Worm (Caenorhabditis elegans) whole organism, L3 larva: ENCODE results near the gene F20B6.4.
A peak's percentile ranks its signal among the peaks of the same experiment; 100 is the strongest.

Experiments
- ZK546.5 ChIP-seq: sonication (generic microtip); optimal IDR thresholded peaks from 2 replicates; lab custom pipeline; 2017; ENCODE audit warnings: missing biosample characterization, missing genetic modification characterization
- aly-2 ChIP-seq: fragments of 150-350 bp; optimal IDR thresholded peaks from 2 replicates; lab custom pipeline; 2014; ENCODE audit warnings: missing biosample characterization, missing genetic modification characterization
- ama-1 ChIP-seq: fragments of 150-350 bp; optimal IDR thresholded peaks from 2 replicates; lab custom pipeline; 2018
- ceh-28 ChIP-seq: fragments of 150-350 bp; optimal IDR thresholded peaks from 2 replicates; lab custom pipeline; 2014; ENCODE audit warnings: missing biosample characterization, missing genetic modification reagents, missing genetic modification characterization
- ceh-82 ChIP-seq: fragments of 150-350 bp; optimal IDR thresholded peaks from 2 replicates; lab custom pipeline; 2014; ENCODE audit warnings: missing biosample characterization, missing genetic modification characterization
- daf-12 ChIP-seq: fragments of 150-350 bp; optimal IDR thresholded peaks from 2 replicates; lab custom pipeline; 2014; ENCODE audit warnings: missing biosample characterization, missing genetic modification reagents, missing genetic modification characterization
- egl-5 ChIP-seq: fragments of 150-350 bp; optimal IDR thresholded peaks from 2 replicates; lab custom pipeline; 2017; ENCODE audit warnings: missing biosample characterization, missing genetic modification reagents, missing genetic modification characterization, inconsistent platforms
- elt-1 ChIP-seq: fragments of 150-350 bp; optimal IDR thresholded peaks from 2 replicates; lab custom pipeline; 2014; ENCODE audit warnings: missing biosample characterization, missing genetic modification characterization
- elt-2 ChIP-seq: sonication (generic microtip); optimal IDR thresholded peaks from 2 replicates; lab custom pipeline; 2016; ENCODE audit warnings: missing genetic modification reagents, mild to moderate bottlenecking, missing genetic modification characterization, missing compliant biosample characterization
- elt-3 ChIP-seq, 3 experiments: fragments of 150-350 bp in 1 of 3; sonication (generic microtip) in 2 of 3; optimal IDR thresholded peaks; 2 replicates in 2 of 3; 4 replicates in 1 of 3; lab custom pipeline; 2014 to 2017; ENCODE audit warnings: missing biosample characterization in 3 of 3, missing genetic modification characterization in 3 of 3
- fkh-10 ChIP-seq: sonication (generic microtip); optimal IDR thresholded peaks from 2 replicates; lab custom pipeline; 2017; ENCODE audit warnings: missing biosample characterization, missing genetic modification reagents, missing genetic modification characterization
- fkh-2 ChIP-seq: fragments of 150-350 bp; optimal IDR thresholded peaks from 2 replicates; lab custom pipeline; 2014; ENCODE audit warnings: missing biosample characterization, missing genetic modification reagents, missing genetic modification characterization
- fos-1 ChIP-seq: fragments of 150-350 bp; optimal IDR thresholded peaks from 2 replicates; lab custom pipeline; 2014; ENCODE audit warnings: missing biosample characterization, missing genetic modification characterization
- hmg-11 ChIP-seq: sonication (generic microtip); optimal IDR thresholded peaks from 2 replicates; lab custom pipeline; 2016; ENCODE audit warnings: missing genetic modification characterization, missing compliant biosample characterization
- jun-1 ChIP-seq: fragments of 150-350 bp; optimal IDR thresholded peaks from 2 replicates; lab custom pipeline; 2014; ENCODE audit warnings: missing biosample characterization, missing genetic modification reagents, missing genetic modification characterization
- lin-39 ChIP-seq: fragments of 150-350 bp; optimal IDR thresholded peaks from 2 replicates; lab custom pipeline; 2018; ENCODE audit warnings: missing biosample characterization, missing genetic modification reagents, missing genetic modification characterization
- lsy-12 ChIP-seq: sonication (generic microtip); optimal IDR thresholded peaks from 2 replicates; lab custom pipeline; 2016; ENCODE audit warnings: mild to moderate bottlenecking, missing genetic modification characterization, missing compliant biosample characterization
- mdl-1 ChIP-seq: fragments of 150-350 bp; optimal IDR thresholded peaks from 2 replicates; lab custom pipeline; 2014; ENCODE audit warnings: missing biosample characterization, missing genetic modification characterization
- nfya-1 ChIP-seq: sonication (generic microtip); optimal IDR thresholded peaks from 2 replicates; lab custom pipeline; 2017; ENCODE audit warnings: missing genetic modification characterization, mild to moderate bottlenecking, missing compliant biosample characterization, antibody characterized with exemption, moderate library complexity; ENCODE audit not compliant: insufficient read depth
- nhr-12 ChIP-seq: fragments of 150-350 bp; optimal IDR thresholded peaks from 2 replicates; lab custom pipeline; 2014; ENCODE audit warnings: missing biosample characterization, missing genetic modification characterization
- nhr-23 ChIP-seq: fragments of 150-350 bp; optimal IDR thresholded peaks from 2 replicates; lab custom pipeline; 2014; ENCODE audit warnings: missing biosample characterization, missing genetic modification reagents, missing genetic modification characterization
- nhr-43 ChIP-seq: sonication (generic microtip); optimal IDR thresholded peaks from 2 replicates; lab custom pipeline; 2016; ENCODE audit warnings: mild to moderate bottlenecking, missing genetic modification characterization, missing compliant biosample characterization; ENCODE audit not compliant: poor library complexity, severe bottlenecking
- nhr-67 ChIP-seq: fragments of 150-350 bp; optimal IDR thresholded peaks from 2 replicates; lab custom pipeline; 2014; ENCODE audit warnings: missing biosample characterization, missing genetic modification characterization
- pqm-1 ChIP-seq: fragments of 150-350 bp; optimal IDR thresholded peaks from 2 replicates; lab custom pipeline; 2017; ENCODE audit warnings: missing biosample characterization, missing genetic modification characterization, inconsistent platforms
- sea-2 ChIP-seq: fragments of 150-350 bp; sonication (generic microtip); optimal IDR thresholded peaks from 4 replicates; lab custom pipeline; 2014; ENCODE audit warnings: missing biosample characterization, missing genetic modification reagents, missing genetic modification characterization
- skn-1 ChIP-seq: fragments of 150-350 bp; optimal IDR thresholded peaks from 2 replicates; lab custom pipeline; 2014; ENCODE audit warnings: missing biosample characterization, missing genetic modification characterization
- snpc-4 ChIP-seq: fragments of 150-350 bp; optimal IDR thresholded peaks from 2 replicates; lab custom pipeline; 2014; ENCODE audit warnings: missing biosample characterization, missing genetic modification characterization
- tbx-2 ChIP-seq: sonication (generic microtip); optimal IDR thresholded peaks from 2 replicates; lab custom pipeline; 2016; ENCODE audit warnings: mild to moderate bottlenecking, missing genetic modification characterization, missing compliant biosample characterization
- unc-39 ChIP-seq: sonication (generic microtip); optimal IDR thresholded peaks from 4 replicates; lab custom pipeline; 2017; ENCODE audit warnings: missing biosample characterization, missing genetic modification characterization
- unc-62 ChIP-seq: fragments of 150-350 bp; sonication (generic microtip); optimal IDR thresholded peaks from 4 replicates; lab custom pipeline; 2014; ENCODE audit warnings: missing biosample characterization, missing genetic modification reagents, missing genetic modification characterization
- ztf-11 ChIP-seq: fragments of 150-350 bp; optimal IDR thresholded peaks from 2 replicates; lab custom pipeline; 2014; ENCODE audit warnings: missing biosample characterization, missing genetic modification characterization
- ztf-4 ChIP-seq: fragments of 150-350 bp; optimal IDR thresholded peaks from 2 replicates; lab custom pipeline; 2014; ENCODE audit warnings: missing biosample characterization, missing genetic modification characterization

Gene F20B6.4

DNA sequence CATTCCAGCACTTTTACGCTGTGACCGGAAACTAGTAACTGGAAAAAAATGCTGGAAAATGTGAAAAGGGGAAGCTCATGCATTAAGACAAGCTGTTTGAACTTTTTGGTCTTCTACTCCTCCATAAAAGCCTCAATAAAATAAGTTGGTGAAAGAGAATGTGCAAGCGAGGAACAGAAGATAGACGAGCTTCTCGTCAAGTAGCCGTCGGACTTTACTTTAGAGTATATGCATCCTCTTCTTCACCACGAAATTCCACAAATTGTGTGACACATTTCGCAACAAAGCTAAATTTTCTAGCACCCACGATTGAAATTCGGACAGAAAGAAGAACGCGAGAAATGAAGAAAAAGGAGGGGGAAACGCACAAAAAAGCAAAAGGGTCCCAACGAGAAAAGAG, 36.4 kb downstream of the F20B6.4 start:
- no peak for TF ChIP-seq mdl-1 (tag; lab: Kevin White, UChicago)
- TF ChIP-seq fkh-10 (GFP tag; lab: Kevin White, UChicago) = peak; percentile 1
- TF ChIP-seq, all 47 proteins: peak for 1

DNA sequence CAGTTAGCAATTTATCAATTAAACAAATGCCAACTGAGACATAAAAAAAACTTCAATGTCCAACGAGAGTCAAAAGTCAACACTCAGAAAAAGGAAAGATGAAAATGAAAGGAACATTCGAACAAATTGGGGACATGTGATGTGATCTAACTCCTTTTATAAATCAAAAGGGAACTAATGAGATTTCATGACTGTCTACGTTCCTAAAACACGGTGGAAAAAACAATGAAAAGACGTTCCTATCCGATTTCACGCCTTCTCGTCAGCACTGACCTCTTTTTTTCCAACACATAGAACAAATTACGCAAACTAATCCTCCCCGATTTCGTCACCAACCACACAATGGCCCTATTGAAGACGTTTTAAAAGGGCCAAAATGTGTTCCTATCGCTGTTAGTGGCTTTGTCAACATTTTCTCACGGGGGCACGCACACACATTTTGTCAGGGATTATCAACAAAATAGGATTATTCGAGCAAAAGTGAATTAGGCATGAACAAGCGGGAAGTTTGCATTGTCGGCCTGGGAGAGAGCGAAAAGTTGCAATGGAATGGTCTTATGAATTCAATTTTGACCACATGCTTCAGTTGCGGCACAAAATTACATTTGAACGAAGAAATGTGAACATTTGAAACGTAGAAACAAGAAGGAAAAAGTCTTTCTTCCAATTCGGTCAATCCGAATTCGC, 37.0 kb downstream of the F20B6.4 start:
- peak; percentile 0 for TF ChIP-seq hmg-11 (tag; lab: Kevin White, UChicago)
- TF ChIP-seq ceh-82 (tag; lab: Kevin White, UChicago) = no peak
- TF ChIP-seq snpc-4 = no peak
- TF ChIP-seq egl-5 (tag; lab: Kevin White, UChicago) = peak; percentile 38
- peak; percentile 78 for TF ChIP-seq nhr-23 (tag; lab: Kevin White, UChicago)
- no peak for TF ChIP-seq daf-12

DNA sequence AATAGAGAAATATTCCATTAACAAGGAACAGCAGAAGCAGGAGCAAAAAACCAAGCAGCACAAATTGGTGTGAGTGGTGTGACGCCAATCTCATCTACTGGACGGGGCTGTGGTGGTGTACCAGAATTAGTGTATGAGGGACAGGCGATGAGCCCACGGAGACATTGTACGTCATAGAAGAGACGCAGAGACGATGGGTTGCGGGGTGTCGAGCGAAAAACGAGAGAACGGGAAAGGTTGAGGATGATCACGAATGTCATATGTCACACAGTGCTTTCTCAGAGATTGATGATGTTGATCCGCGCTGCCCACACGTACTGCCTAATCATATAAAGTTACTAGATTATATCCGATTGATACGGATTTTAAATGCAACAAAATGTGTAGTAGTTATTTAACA, 38.4 kb downstream of the F20B6.4 start:
- TF ChIP-seq ama-1 (peak; percentile 49), lin-39 (tag; lab: Kevin White, UChicago) (peak; percentile 56), nhr-23 (tag; lab: Kevin White, UChicago) (peak; percentile 25), hmg-11 (tag; lab: Kevin White, UChicago) (peak; percentile 34), tbx-2 (no peak), unc-62 (GFP tag; lab: Kevin White, UChicago) (peak; percentile 26), nfya-1 (peak; percentile 35), aly-2 (no peak)

DNA sequence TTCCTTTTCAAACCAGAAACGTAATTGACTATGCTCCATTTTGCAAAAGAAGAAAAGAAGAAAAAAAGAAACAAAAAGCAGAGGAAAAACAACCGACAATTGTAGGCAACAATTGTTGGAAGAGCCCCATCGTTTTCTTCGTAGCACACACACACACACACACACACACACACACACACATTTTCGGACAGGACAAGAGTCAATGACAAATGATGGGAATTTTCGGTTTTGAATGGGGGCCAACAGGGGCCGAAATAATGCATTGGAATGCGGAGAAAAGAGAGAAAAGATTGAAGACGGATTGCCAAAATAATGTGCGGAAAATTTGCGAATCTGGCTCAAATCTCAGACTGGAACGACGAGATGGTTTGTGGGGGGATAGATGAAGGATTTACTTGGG, 41.5 kb downstream of the F20B6.4 start:
- TF ChIP-seq mdl-1 (tag; lab: Kevin White, UChicago) (no peak), elt-3 (tag; optimal IDR thresholded peaks at IDR 0.05; lab: Kevin White, UChicago) (no peak), nfya-1 (peak; percentile 24), lin-39 (tag; lab: Kevin White, UChicago) (peak; percentile 92), egl-5 (tag; lab: Kevin White, UChicago) (peak; percentile 82)

DNA sequence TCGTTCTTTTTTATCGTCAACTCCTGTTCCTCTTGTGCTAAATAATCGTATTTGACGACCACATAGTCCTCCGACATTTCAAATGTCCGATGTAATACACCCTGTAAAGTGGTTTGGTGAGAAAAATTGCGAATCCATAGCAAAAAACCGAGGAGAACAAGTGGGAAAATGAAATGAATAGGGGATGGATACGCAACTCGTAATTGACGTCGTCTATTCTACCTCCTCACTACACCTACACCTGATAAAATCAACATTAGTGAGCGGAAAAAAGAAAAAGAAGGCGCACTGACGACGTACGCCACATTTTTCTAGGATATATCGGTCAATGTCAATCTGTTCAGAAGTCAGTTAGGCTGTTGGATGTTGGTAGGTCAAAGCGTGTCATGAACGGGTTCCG, 43.0 kb downstream of the F20B6.4 start, which contains the start of gene nck-1:
Gene nck-1, minus strand, starts transcription at position 101 of the 400 bp plus-strand sequence.
- no peak for TF ChIP-seq ztf-4 (tag; lab: Kevin White, UChicago)
- no peak for TF ChIP-seq fkh-10 (GFP tag; lab: Kevin White, UChicago)
- TF ChIP-seq egl-5 (tag; lab: Kevin White, UChicago) = peak; percentile 21
- no peak for TF ChIP-seq elt-3 (tag; optimal IDR thresholded peaks at IDR 0.05; lab: Kevin White, UChicago)
- TF ChIP-seq nfya-1 = no peak
- no peak for TF ChIP-seq ama-1
- TF ChIP-seq, all 47 proteins: peak for 1

DNA sequence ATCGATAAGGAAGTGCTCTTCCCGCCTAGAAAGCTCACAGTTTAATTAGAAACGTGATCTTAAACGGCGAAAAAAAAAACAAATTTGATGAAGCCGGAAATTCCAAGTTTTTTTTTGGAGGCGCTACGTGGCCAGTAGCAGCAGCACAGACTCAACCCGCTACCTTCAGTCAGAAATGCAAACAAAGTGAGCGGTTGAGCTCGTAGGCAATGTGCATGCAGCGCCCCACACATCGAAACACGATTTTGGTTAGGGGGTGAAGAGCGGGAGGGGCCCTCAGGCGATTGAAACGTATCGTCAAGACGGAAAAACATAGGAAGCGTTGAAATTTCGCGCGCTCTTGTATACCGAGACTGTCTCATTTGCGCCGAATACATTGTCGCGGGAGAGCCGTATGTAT, 45.1 kb downstream of the F20B6.4 start:
- TF ChIP-seq egl-5 (tag; lab: Kevin White, UChicago) (no peak), fkh-2 (tag; lab: Kevin White, UChicago) (no peak), fos-1 (tag; lab: Kevin White, UChicago) (no peak), snpc-4 (no peak)
- TF ChIP-seq, all 47 proteins: peak for 0

DNA sequence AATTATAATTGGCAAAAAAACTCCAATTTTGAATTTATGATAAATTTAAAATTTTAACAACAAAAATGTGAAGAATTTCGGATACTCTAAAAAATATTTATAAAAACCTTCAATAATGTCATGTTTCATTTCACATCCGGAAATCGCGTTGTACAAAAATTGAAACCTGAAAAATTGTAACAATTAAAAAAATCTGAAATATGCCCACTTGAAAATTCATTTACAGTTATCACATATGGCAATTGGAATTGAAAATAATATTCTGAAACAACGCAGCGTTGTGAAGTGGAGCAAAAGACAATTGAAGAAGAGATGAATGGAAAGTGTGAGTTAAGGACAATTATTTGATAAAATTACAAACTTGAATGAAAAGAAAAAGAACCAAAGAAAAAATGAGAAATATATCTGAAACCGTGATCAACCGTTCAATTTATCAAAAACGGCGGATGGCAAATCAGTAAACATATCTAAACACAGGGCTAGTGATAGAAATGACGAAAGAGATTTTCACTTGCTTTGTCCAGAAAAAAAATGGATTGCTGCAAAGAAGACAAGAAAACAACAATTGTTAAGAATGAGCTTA, 47.8 kb downstream of the F20B6.4 start:
- TF ChIP-seq fkh-10 (GFP tag; lab: Kevin White, UChicago) (no peak), nhr-43 (tag; lab: Kevin White, UChicago) (peak; percentile 16), nhr-12 (tag; lab: Kevin White, UChicago) (no peak), elt-2 (tag; lab: Kevin White, UChicago) (no peak)

DNA sequence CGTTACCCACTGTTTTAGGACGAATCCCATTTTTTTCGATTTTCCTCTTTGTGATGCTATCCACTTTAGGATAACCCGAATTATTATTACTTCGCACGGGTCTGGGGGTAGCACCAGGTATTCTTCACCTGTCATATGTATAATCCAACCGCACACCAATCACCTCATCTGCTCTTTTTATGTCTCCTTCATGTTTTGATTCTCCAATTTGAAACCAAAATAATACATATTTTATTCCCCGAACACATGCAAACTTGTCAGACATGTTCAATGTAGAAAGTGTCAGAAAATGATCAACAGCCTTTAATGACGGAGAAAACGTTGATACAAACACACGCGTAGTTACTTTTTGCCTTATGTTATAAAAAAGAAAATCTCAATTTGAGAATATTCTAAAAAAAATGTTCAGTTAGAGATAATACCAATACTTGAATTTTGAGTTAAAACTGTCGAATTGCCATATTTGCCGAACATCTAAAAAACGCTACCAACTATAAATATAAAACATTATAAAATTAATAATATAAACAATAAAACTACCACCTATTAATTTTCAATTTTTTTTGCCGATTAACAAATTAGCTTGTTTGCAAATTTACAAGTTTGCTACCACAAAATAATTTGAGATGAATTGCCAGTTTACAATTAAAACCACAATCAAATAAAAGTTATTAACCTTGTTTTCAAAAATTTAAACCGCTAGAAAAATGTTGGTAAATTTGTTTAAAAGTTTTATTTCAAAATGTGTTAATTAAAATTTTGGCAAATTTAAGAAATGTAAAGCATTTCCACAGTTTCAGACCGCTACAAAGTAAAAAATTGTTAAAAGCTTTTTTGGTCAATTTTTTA, 48.5 kb downstream of the F20B6.4 start:
- no peak for TF ChIP-seq unc-62 (GFP tag; lab: Kevin White, UChicago)
- TF ChIP-seq ceh-28 (tag; lab: Kevin White, UChicago) = no peak
- peak; percentile 1 for TF ChIP-seq elt-2 (tag; lab: Kevin White, UChicago)
- no peak for TF ChIP-seq skn-1
- TF ChIP-seq nhr-67 (tag; lab: Kevin White, UChicago) = no peak
- peak; percentile 67 for TF ChIP-seq nfya-1
- no peak for TF ChIP-seq pqm-1 (tag; lab: Kevin White, UChicago)
- no peak for TF ChIP-seq jun-1 (tag; lab: Kevin White, UChicago)
- peak; percentile 54 for TF ChIP-seq nhr-43 (tag; lab: Kevin White, UChicago)
- no peak for TF ChIP-seq mdl-1 (tag; lab: Kevin White, UChicago)
- TF ChIP-seq lsy-12 (tag; lab: Kevin White, UChicago) = peak; percentile 23
- no peak for TF ChIP-seq ztf-11 (tag; lab: Kevin White, UChicago)
- TF ChIP-seq elt-1 (tag; lab: Kevin White, UChicago) = no peak
- no peak for TF ChIP-seq unc-39
- TF ChIP-seq ztf-4 (tag; lab: Kevin White, UChicago) = peak; percentile 92
- no peak for TF ChIP-seq ZK546.5
- TF ChIP-seq sea-2 (GFP tag; lab: Kevin White, UChicago) = no peak
- TF ChIP-seq ceh-82 (tag; lab: Kevin White, UChicago) = no peak
- peak; percentile 55 for TF ChIP-seq nhr-23 (tag; lab: Kevin White, UChicago)
